Fruit fly (Drosophila melanogaster) whole organism, embryonic: ENCODE data around the gene Cby.
A peak's percentile ranks its signal among the peaks of the same experiment; 100 is the strongest.

Experiments
- Atf6 ChIP-seq: fragments of 200-800 bp; sonication (Bioruptor generic); IDR thresholded peaks from 2 replicates; pipeline ENCODE4 v1.3.6; 2022; ENCODE audit warnings: missing biosample characterization, missing genetic modification characterization
- BtbVII ChIP-seq: fragments of 200-800 bp; sonication (Bioruptor generic); optimal IDR thresholded peaks from 3 replicates; lab custom pipeline; 2017; ENCODE audit warnings: missing biosample characterization, mild to moderate bottlenecking, missing genetic modification characterization
- C15 ChIP-seq: fragments of 200-800 bp; sonication (Bioruptor generic); IDR thresholded peaks from 3 replicates; pipeline ENCODE4 v1.3.6; 2022; ENCODE audit warnings: missing biosample characterization, missing genetic modification characterization
- CG11723 ChIP-seq: fragments of 200-800 bp; sonication (Bioruptor generic); optimal IDR thresholded peaks from 2 replicates; lab custom pipeline; 2017; ENCODE audit warnings: missing biosample characterization, mild to moderate bottlenecking, missing genetic modification characterization
- CG12219 ChIP-seq: fragments of 200-800 bp; sonication (Bioruptor generic); optimal IDR thresholded peaks from 3 replicates; lab custom pipeline; 2018; ENCODE audit warnings: missing biosample characterization, mild to moderate bottlenecking, missing genetic modification characterization
- CG13296 ChIP-seq: fragments of 200-800 bp; sonication (Bioruptor generic); optimal IDR thresholded peaks from 3 replicates; lab custom pipeline; 2018; ENCODE audit warnings: missing biosample characterization, mild to moderate bottlenecking, missing genetic modification characterization
- CG13894 ChIP-seq: fragments of 200-800 bp; sonication (Bioruptor generic); optimal IDR thresholded peaks from 3 replicates; lab custom pipeline; 2018; ENCODE audit warnings: missing biosample characterization, mild to moderate bottlenecking, missing genetic modification characterization, moderate library complexity
- CG16813 ChIP-seq: fragments of 200-800 bp; sonication (Bioruptor generic); IDR thresholded peaks from 3 replicates; pipeline ENCODE4 v1.3.6; 2022; ENCODE audit warnings: missing biosample characterization, missing genetic modification characterization; ENCODE audit not compliant: partially characterized antibody
- CG17385 ChIP-seq: fragments of 200-800 bp; sonication (Bioruptor generic); optimal IDR thresholded peaks from 3 replicates; lab custom pipeline; 2018; ENCODE audit warnings: missing biosample characterization, mild to moderate bottlenecking, missing genetic modification characterization
- CG2678 ChIP-seq: fragments of 200-800 bp; sonication (Bioruptor generic); optimal IDR thresholded peaks from 3 replicates; lab custom pipeline; 2019; ENCODE audit warnings: missing biosample characterization, mild to moderate bottlenecking, missing genetic modification characterization, moderate library complexity
- CG2712 ChIP-seq: fragments of 200-800 bp; optimal IDR thresholded peaks from 3 replicates; lab custom pipeline; 2019; ENCODE audit warnings: missing biosample characterization, mild to moderate bottlenecking, missing genetic modification characterization, moderate library complexity
- CG31365 ChIP-seq: fragments of 200-800 bp; sonication (Bioruptor generic); optimal IDR thresholded peaks from 2 replicates; lab custom pipeline; 2018; ENCODE audit warnings: missing biosample characterization, mild to moderate bottlenecking, missing genetic modification characterization
- CG3163 ChIP-seq: fragments of 200-800 bp; sonication (Bioruptor generic); optimal IDR thresholded peaks from 3 replicates; lab custom pipeline; 2016; ENCODE audit warnings: missing biosample characterization, missing genetic modification characterization
- CG34224 ChIP-seq: fragments of 200-800 bp; sonication (Bioruptor generic); IDR thresholded peaks from 3 replicates; pipeline ENCODE4 v1.3.6; 2022; ENCODE audit warnings: missing biosample characterization, missing genetic modification characterization; ENCODE audit not compliant: partially characterized antibody
- CG3838 ChIP-seq: fragments of 200-800 bp; sonication (Bioruptor generic); optimal IDR thresholded peaks from 3 replicates; lab custom pipeline; 2016; ENCODE audit warnings: missing biosample characterization, missing genetic modification characterization
- CG3995 ChIP-seq: fragments of 200-800 bp; sonication (Bioruptor generic); optimal IDR thresholded peaks from 3 replicates; lab custom pipeline; 2016; ENCODE audit warnings: missing biosample characterization, missing genetic modification characterization
- CG4617 ChIP-seq: fragments of 200-800 bp; sonication (Bioruptor generic); optimal IDR thresholded peaks from 3 replicates; lab custom pipeline; 2016; ENCODE audit warnings: missing biosample characterization, missing genetic modification characterization, borderline replicate concordance
- CG7745 ChIP-seq: fragments of 200-800 bp; sonication (Bioruptor generic); optimal IDR thresholded peaks from 2 replicates; lab custom pipeline; 2018; ENCODE audit warnings: missing biosample characterization, mild to moderate bottlenecking, missing genetic modification characterization, moderate library complexity
- CG7928 ChIP-seq: fragments of 200-800 bp; sonication (Bioruptor generic); optimal IDR thresholded peaks from 2 replicates; lab custom pipeline; 2017; ENCODE audit warnings: missing biosample characterization, mild to moderate bottlenecking, missing genetic modification characterization
- CG8281 ChIP-seq: fragments of 200-800 bp; sonication (Bioruptor generic); optimal IDR thresholded peaks from 2 replicates; lab custom pipeline; 2018; ENCODE audit warnings: missing biosample characterization, mild to moderate bottlenecking, missing genetic modification characterization, moderate library complexity
- Deaf1 ChIP-seq: fragments of 200-800 bp; optimal IDR thresholded peaks from 3 replicates; lab custom pipeline; 2019; ENCODE audit warnings: missing biosample characterization, mild to moderate bottlenecking, missing genetic modification characterization, moderate library complexity
- Doc3 ChIP-seq: fragments of 200-800 bp; sonication (Bioruptor generic); IDR thresholded peaks from 3 replicates; pipeline ENCODE4 v1.3.6; 2022; ENCODE audit warnings: missing biosample characterization, missing genetic modification characterization; ENCODE audit not compliant: partially characterized antibody
- HLH3B ChIP-seq: fragments of 200-800 bp; sonication (Bioruptor generic); IDR thresholded peaks from 2 replicates; pipeline ENCODE4 v1.3.6; 2022; ENCODE audit warnings: missing biosample characterization, missing genetic modification characterization
- Hmx ChIP-seq: fragments of 200-800 bp; sonication (Bioruptor generic); optimal IDR thresholded peaks from 2 replicates; lab custom pipeline; 2016; ENCODE audit warnings: missing biosample characterization, missing genetic modification characterization
- MTF-1 ChIP-seq: fragments of 200-800 bp; sonication (Bioruptor generic); optimal IDR thresholded peaks from 2 replicates; lab custom pipeline; 2018; ENCODE audit warnings: missing biosample characterization, mild to moderate bottlenecking, missing genetic modification characterization, borderline replicate concordance
- Max ChIP-seq: fragments of 200-800 bp; sonication (Bioruptor generic); optimal IDR thresholded peaks from 2 replicates; lab custom pipeline; 2016; ENCODE audit warnings: missing biosample characterization, mild to moderate bottlenecking, missing genetic modification characterization
- Med ChIP-seq: fragments of 200-800 bp; sonication (Bioruptor generic); peaks from one replicate; lab custom pipeline; 2016; ENCODE audit warnings: missing biosample characterization, missing genetic modification characterization, mild to moderate bottlenecking, inconsistent platforms, moderate library complexity
- Meics ChIP-seq: fragments of 200-800 bp; sonication (Bioruptor generic); optimal IDR thresholded peaks from 2 replicates; lab custom pipeline; 2017; ENCODE audit warnings: missing biosample characterization, mild to moderate bottlenecking, missing genetic modification characterization
- Mes4 ChIP-seq: fragments of 200-800 bp; sonication (Bioruptor generic); optimal IDR thresholded peaks from 2 replicates; lab custom pipeline; 2016; ENCODE audit warnings: missing biosample characterization, missing genetic modification characterization
- NK7.1 ChIP-seq: fragments of 200-800 bp; sonication (Bioruptor generic); optimal IDR thresholded peaks from 3 replicates; lab custom pipeline; 2016; ENCODE audit warnings: missing biosample characterization, missing genetic modification characterization
- Neu2 ChIP-seq: fragments of 200-800 bp; sonication (Bioruptor generic); optimal IDR thresholded peaks from 3 replicates; lab custom pipeline; 2016; ENCODE audit warnings: missing biosample characterization, missing genetic modification characterization, borderline replicate concordance
- Nf-YB ChIP-seq: fragments of 200-800 bp; sonication (Bioruptor generic); optimal IDR thresholded peaks from 3 replicates; lab custom pipeline; 2019; ENCODE audit warnings: missing biosample characterization, mild to moderate bottlenecking, missing genetic modification characterization, moderate library complexity
- Poxn ChIP-seq: fragments of 200-800 bp; sonication (Bioruptor generic); IDR thresholded peaks from 2 replicates; pipeline ENCODE4 v1.3.6; 2022; ENCODE audit warnings: missing biosample characterization, missing genetic modification characterization
- Six4 ChIP-seq: fragments of 200-800 bp; sonication (Bioruptor generic); optimal IDR thresholded peaks from 2 replicates; lab custom pipeline; 2016; ENCODE audit warnings: missing biosample characterization, missing genetic modification characterization
- Trl ChIP-seq, 3 experiments: fragments of >200 bp in 2 of 3; fragments of 200-800 bp in 1 of 3; sonication (Bioruptor generic) in 1 of 3; optimal IDR thresholded peaks; 2 replicates in 1 of 3; 3 replicates in 2 of 3; lab custom pipeline; 2016 to 2017; ENCODE audit warnings: missing biosample characterization in 1 of 3, missing genetic modification characterization in 1 of 3
- az2 ChIP-seq: fragments of 200-800 bp; sonication (Bioruptor generic); optimal IDR thresholded peaks from 3 replicates; lab custom pipeline; 2016; ENCODE audit warnings: missing biosample characterization, missing genetic modification characterization
- chn ChIP-seq: fragments of 200-800 bp; sonication (Bioruptor generic); optimal IDR thresholded peaks from 2 replicates; lab custom pipeline; 2016; ENCODE audit warnings: missing biosample characterization, missing genetic modification characterization
- dpn ChIP-seq, 2 experiments: fragments of 200-800 bp; sonication (Bioruptor generic); optimal IDR thresholded peaks; 3 replicates each; lab custom pipeline; 2016; ENCODE audit warnings: missing biosample characterization in 2 of 2, missing genetic modification characterization in 2 of 2
- gfzf ChIP-seq: fragments of 200-800 bp; sonication (Bioruptor generic); optimal IDR thresholded peaks from 2 replicates; lab custom pipeline; 2016; ENCODE audit warnings: missing biosample characterization, mild to moderate bottlenecking, missing genetic modification characterization, moderate library complexity
- jumu ChIP-seq: fragments of 200-800 bp; sonication (Bioruptor generic); optimal IDR thresholded peaks from 3 replicates; lab custom pipeline; 2016; ENCODE audit warnings: missing biosample characterization, missing genetic modification characterization
- maf-S ChIP-seq: fragments of 200-800 bp; sonication (Bioruptor generic); optimal IDR thresholded peaks from 2 replicates; lab custom pipeline; 2016; ENCODE audit warnings: missing biosample characterization, missing genetic modification characterization
- nerfin-2 ChIP-seq: fragments of 200-800 bp; sonication (Bioruptor generic); IDR thresholded peaks from 2 replicates; pipeline ENCODE4 v1.3.6; 2022; ENCODE audit warnings: missing biosample characterization, missing genetic modification characterization; ENCODE audit not compliant: partially characterized antibody
- odd ChIP-seq: fragments of 200-800 bp; sonication (Bioruptor generic); optimal IDR thresholded peaks from 2 replicates; lab custom pipeline; 2017; ENCODE audit warnings: missing biosample characterization, mild to moderate bottlenecking, missing genetic modification characterization
- onecut ChIP-seq: fragments of 200-800 bp; sonication (Bioruptor generic); IDR thresholded peaks from 2 replicates; pipeline ENCODE4 v1.3.6; 2022; ENCODE audit warnings: missing biosample characterization, missing genetic modification characterization
- phol ChIP-seq: fragments of 200-800 bp; sonication (Bioruptor generic); optimal IDR thresholded peaks from 3 replicates; lab custom pipeline; 2018; ENCODE audit warnings: missing biosample characterization, mild to moderate bottlenecking, missing genetic modification characterization, moderate library complexity
- row ChIP-seq: fragments of 200-800 bp; sonication (Bioruptor generic); IDR thresholded peaks from 3 replicates; pipeline ENCODE4 v1.3.6; 2022; ENCODE audit warnings: missing biosample characterization, missing genetic modification characterization
- slbo ChIP-seq: fragments of 200-800 bp; sonication (Bioruptor generic); IDR thresholded peaks from 2 replicates; pipeline ENCODE4 v1.3.6; 2022; ENCODE audit warnings: missing biosample characterization, missing genetic modification characterization
- sqz ChIP-seq: fragments of 200-800 bp; sonication (Bioruptor generic); optimal IDR thresholded peaks from 3 replicates; lab custom pipeline; 2018; ENCODE audit warnings: missing biosample characterization, mild to moderate bottlenecking, missing genetic modification characterization
- vfl ChIP-seq: fragments of 200-800 bp; sonication (Bioruptor generic); optimal IDR thresholded peaks from 2 replicates; lab custom pipeline; 2016; ENCODE audit warnings: missing biosample characterization, missing genetic modification characterization
- wor ChIP-seq: fragments of 200-800 bp; sonication (Bioruptor generic); IDR thresholded peaks from 2 replicates; pipeline ENCODE4 v1.3.6; 2022; ENCODE audit warnings: missing biosample characterization, missing genetic modification characterization
- zen ChIP-seq: fragments of 200-800 bp; sonication (Bioruptor generic); optimal IDR thresholded peaks from 3 replicates; lab custom pipeline; 2018; ENCODE audit warnings: missing biosample characterization, mild to moderate bottlenecking, missing genetic modification characterization, moderate library complexity

Gene Cby

dm6 chr3R:21822562-21822933 lies 45.3 kb upstream of the Cby start, which contains the start of gene CASK (continued):
- no peak for TF ChIP-seq NK7.1 (GFP tag; lab: Kevin White, UChicago)
- TF ChIP-seq vfl, result no peak
- no peak for TF ChIP-seq Nf-YB (GFP tag; lab: Kevin White, UChicago)
- no peak for TF ChIP-seq jumu (GFP tag; lab: Kevin White, UChicago)
- no peak for TF ChIP-seq nerfin-2 (GFP tag; lab: Robert Waterston, UW)
- no peak for TF ChIP-seq odd (GFP tag; lab: Kevin White, UChicago)
- no peak for TF ChIP-seq CG11723 (GFP tag; lab: Kevin White, UChicago)
- TF ChIP-seq Med, result peak; percentile 75
- TF ChIP-seq Poxn, result no peak
- TF ChIP-seq CG12219 (GFP tag; lab: Kevin White, UChicago), result no peak
- peak; percentile 14 for TF ChIP-seq CG2712 (tag; lab: Kevin White, UChicago)
- TF ChIP-seq CG3838 (GFP tag; lab: Kevin White, UChicago), result no peak
- peak; percentile 86 for TF ChIP-seq gfzf (GFP tag; lab: Kevin White, UChicago)
- no peak for TF ChIP-seq Six4 (GFP tag; lab: Kevin White, UChicago)
- no peak for TF ChIP-seq CG17385 (GFP tag; lab: Kevin White, UChicago)
- no peak for TF ChIP-seq CG34224 (GFP tag; lab: Robert Waterston, UW)
- no peak for TF ChIP-seq MTF-1
- no peak for TF ChIP-seq maf-S (GFP tag; lab: Kevin White, UChicago)
- no peak for TF ChIP-seq Atf6
- no peak for TF ChIP-seq CG2678
- TF ChIP-seq Neu2 (GFP tag; lab: Kevin White, UChicago), result no peak
- no peak for TF ChIP-seq Hmx (GFP tag; lab: Kevin White, UChicago)
- no peak for TF ChIP-seq CG3995
- peak; percentile 37 for TF ChIP-seq onecut (GFP tag; lab: Robert Waterston, UW)
- no peak for TF ChIP-seq CG7745 (tag; lab: Kevin White, UChicago)
- TF ChIP-seq Trl (optimal IDR thresholded peaks at IDR 0.05; lab: Kevin White, UChicago), result no peak
- TF ChIP-seq Trl (GFP tag; optimal IDR thresholded peaks at IDR 0.05; lab: Kevin White, UChicago), result no peak
- TF ChIP-seq slbo (GFP tag; lab: Robert Waterston, UW), result 0 out of 2 replicates have a peak, but pooled peaks have one; percentile 9
- peak; percentile 12 for TF ChIP-seq CG3163 (GFP tag; lab: Kevin White, UChicago)
- TF ChIP-seq Max (GFP tag; lab: Kevin White, UChicago), result peak; percentile 8
- TF ChIP-seq Doc3, result no peak
- TF ChIP-seq CG7928 (GFP tag; lab: Kevin White, UChicago), result peak; percentile 94
- TF ChIP-seq phol, result peak; percentile 15
- no peak for TF ChIP-seq Deaf1 (tag; lab: Kevin White, UChicago)
- peak; percentile 5 for TF ChIP-seq chn
- no peak for TF ChIP-seq dpn (GFP tag; optimal IDR thresholded peaks at IDR 0.05; lab: Kevin White, UChicago)
- peak; percentile 46 for TF ChIP-seq Mes4 (GFP tag; lab: Kevin White, UChicago)
- peak; percentile 39 for TF ChIP-seq CG4617 (GFP tag; lab: Kevin White, UChicago)
- TF ChIP-seq CG13894 (tag; lab: Kevin White, UChicago), result no peak
- peak; percentile 26; the same call in 1 of the 3 replicates for TF ChIP-seq CG16813 (GFP tag; lab: Robert Waterston, UW)
- TF ChIP-seq sqz (GFP tag; lab: Kevin White, UChicago), result no peak
- peak; percentile 11 for TF ChIP-seq az2 (GFP tag; lab: Kevin White, UChicago)
- TF ChIP-seq CG31365, result no peak
- TF ChIP-seq CG13296 (GFP tag; lab: Kevin White, UChicago), result no peak
- no peak for TF ChIP-seq HLH3B (GFP tag; lab: Robert Waterston, UW)
- no peak for TF ChIP-seq zen
- TF ChIP-seq C15 (GFP tag; lab: Robert Waterston, UW), result no peak
- peak; percentile 73 for TF ChIP-seq row (GFP tag; lab: Robert Waterston, UW)
- TF ChIP-seq Meics (GFP tag; lab: Kevin White, UChicago), result no peak
- no peak for TF ChIP-seq BtbVII (GFP tag; lab: Kevin White, UChicago)
- TF ChIP-seq CG8281, result no peak
- no peak for TF ChIP-seq wor (GFP tag; lab: Robert Waterston, UW)
